Fruit fly (Drosophila melanogaster) whole organism, embryonic: Measurements from ENCODE around the gene ct.

Source experiments
- CG10979 ChIP-seq: fragments of 200-800 bp; sonication (Bioruptor generic); optimal IDR thresholded peaks from 2 replicates; lab custom pipeline; 2018; ENCODE audit warnings: missing biosample characterization, mild to moderate bottlenecking, missing genetic modification characterization, moderate library complexity
- CG11247 ChIP-seq: fragments of 200-800 bp; sonication (Bioruptor generic); IDR thresholded peaks from 2 replicates; pipeline ENCODE4 v1.3.6; 2022; ENCODE audit warnings: missing biosample characterization, missing genetic modification characterization
- CG12236 ChIP-seq: fragments of 200-800 bp; sonication (Bioruptor generic); optimal IDR thresholded peaks from 2 replicates; lab custom pipeline; 2016; ENCODE audit warnings: missing biosample characterization, missing genetic modification characterization
- CG12391 ChIP-seq: fragments of 200-800 bp; sonication (Bioruptor generic); optimal IDR thresholded peaks from 3 replicates; lab custom pipeline; 2018; ENCODE audit warnings: missing biosample characterization, mild to moderate bottlenecking, missing genetic modification characterization, moderate library complexity
- CG12659 ChIP-seq: fragments of 200-800 bp; sonication (Bioruptor generic); optimal IDR thresholded peaks from 3 replicates; lab custom pipeline; 2017; ENCODE audit warnings: mild to moderate bottlenecking, missing biosample characterization, missing genetic modification reagents, missing genetic modification characterization
- CG13624 ChIP-seq: fragments of 200-800 bp; sonication (Bioruptor generic); optimal IDR thresholded peaks from 2 replicates; lab custom pipeline; 2016; ENCODE audit warnings: missing biosample characterization, missing genetic modification characterization
- CG14860 ChIP-seq: fragments of 200-800 bp; sonication (Bioruptor generic); IDR thresholded peaks from 3 replicates; pipeline ENCODE4 v1.3.6; 2022; ENCODE audit warnings: missing biosample characterization, missing genetic modification characterization; ENCODE audit not compliant: partially characterized antibody
- CG1529 ChIP-seq: fragments of 200-800 bp; sonication (Bioruptor generic); optimal IDR thresholded peaks from 3 replicates; lab custom pipeline; 2018; ENCODE audit warnings: missing biosample characterization, missing genetic modification characterization
- CG2889 ChIP-seq: fragments of 200-800 bp; sonication (Bioruptor generic); IDR thresholded peaks from 3 replicates; pipeline ENCODE4 v1.3.6; 2022; ENCODE audit warnings: missing biosample characterization, missing genetic modification characterization
- CG31365 ChIP-seq: fragments of 200-800 bp; sonication (Bioruptor generic); optimal IDR thresholded peaks from 2 replicates; lab custom pipeline; 2018; ENCODE audit warnings: missing biosample characterization, mild to moderate bottlenecking, missing genetic modification characterization
- CG42726 ChIP-seq: fragments of 200-800 bp; sonication (Bioruptor generic); IDR thresholded peaks from 2 replicates; pipeline ENCODE4 v1.3.6; 2022; ENCODE audit warnings: missing biosample characterization, missing genetic modification characterization; ENCODE audit not compliant: partially characterized antibody
- CG4730 ChIP-seq: fragments of 200-800 bp; sonication (Bioruptor generic); IDR thresholded peaks from 2 replicates; pipeline ENCODE4 v1.3.6; 2022; ENCODE audit warnings: missing biosample characterization, missing genetic modification characterization
- CG5180 ChIP-seq: fragments of 200-800 bp; sonication (Bioruptor generic); optimal IDR thresholded peaks from 3 replicates; lab custom pipeline; 2017; ENCODE audit warnings: missing biosample characterization, missing genetic modification characterization, mild to moderate bottlenecking, moderate library complexity, missing genetic modification reagents
- CG7556 ChIP-seq: fragments of 200-800 bp; sonication (Bioruptor generic); optimal IDR thresholded peaks from 2 replicates; lab custom pipeline; 2017; ENCODE audit warnings: missing biosample characterization, mild to moderate bottlenecking, missing genetic modification characterization
- D19A ChIP-seq: fragments of 200-800 bp; optimal IDR thresholded peaks from 3 replicates; lab custom pipeline; 2019; ENCODE audit warnings: missing biosample characterization, mild to moderate bottlenecking, missing genetic modification characterization, moderate library complexity
- D19B ChIP-seq: fragments of 200-800 bp; sonication (Bioruptor generic); optimal IDR thresholded peaks from 2 replicates; lab custom pipeline; 2017; ENCODE audit warnings: missing biosample characterization, mild to moderate bottlenecking, missing genetic modification characterization
- ERR ChIP-seq: fragments of 200-800 bp; sonication (Bioruptor generic); optimal IDR thresholded peaks from 2 replicates; lab custom pipeline; 2016; ENCODE audit warnings: missing biosample characterization, missing genetic modification characterization
- Fer1 ChIP-seq: fragments of 200-800 bp; sonication (Bioruptor generic); optimal IDR thresholded peaks from 2 replicates; lab custom pipeline; 2017; ENCODE audit warnings: missing biosample characterization, mild to moderate bottlenecking, missing genetic modification characterization
- Fer3 ChIP-seq: fragments of 200-800 bp; sonication (Bioruptor generic); optimal IDR thresholded peaks from 2 replicates; lab custom pipeline; 2018; ENCODE audit warnings: missing biosample characterization, mild to moderate bottlenecking, missing genetic modification characterization, moderate library complexity
- HLH54F ChIP-seq: fragments of 200-800 bp; sonication (Bioruptor generic); optimal IDR thresholded peaks from 3 replicates; lab custom pipeline; 2016; ENCODE audit warnings: missing biosample characterization, missing genetic modification characterization
- HLHmδ ChIP-seq: fragments of 200-800 bp; sonication (Bioruptor generic); optimal IDR thresholded peaks from 2 replicates; lab custom pipeline; 2018; ENCODE audit warnings: missing biosample characterization, mild to moderate bottlenecking, missing genetic modification characterization, moderate library complexity
- HmgZ ChIP-seq: fragments of 200-800 bp; sonication (Bioruptor generic); optimal IDR thresholded peaks from 2 replicates; lab custom pipeline; 2018; ENCODE audit warnings: missing biosample characterization, mild to moderate bottlenecking, missing genetic modification characterization
- Hr51 ChIP-seq, 2 experiments: fragments of 200-800 bp; sonication (Bioruptor generic); optimal IDR thresholded peaks; 2 replicates in 1 of 2; 3 replicates in 1 of 2; lab custom pipeline; 2016 to 2018; ENCODE audit warnings: missing biosample characterization in 2 of 2, missing genetic modification characterization in 2 of 2, mild to moderate bottlenecking in 1 of 2, moderate library complexity in 1 of 2
- Lim3 ChIP-seq: fragments of 200-800 bp; sonication (Bioruptor generic); IDR thresholded peaks from 2 replicates; pipeline ENCODE4 v1.3.6; 2022; ENCODE audit warnings: missing biosample characterization, missing genetic modification characterization
- MBD-R2 ChIP-seq: fragments of 200-800 bp; sonication (Bioruptor generic); IDR thresholded peaks from 2 replicates; pipeline ENCODE4 v1.3.6; 2022; ENCODE audit warnings: missing biosample characterization, missing genetic modification characterization
- NC2α ChIP-seq: fragments of 200-800 bp; sonication (Bioruptor generic); optimal IDR thresholded peaks from 2 replicates; lab custom pipeline; 2016; ENCODE audit warnings: missing biosample characterization, missing genetic modification characterization
- NK7.1 ChIP-seq: fragments of 200-800 bp; sonication (Bioruptor generic); optimal IDR thresholded peaks from 3 replicates; lab custom pipeline; 2016; ENCODE audit warnings: missing biosample characterization, missing genetic modification characterization
- Neu2 ChIP-seq: fragments of 200-800 bp; sonication (Bioruptor generic); optimal IDR thresholded peaks from 3 replicates; lab custom pipeline; 2016; ENCODE audit warnings: missing biosample characterization, missing genetic modification characterization, borderline replicate concordance
- Nf-YC ChIP-seq: fragments of 200-800 bp; optimal IDR thresholded peaks from 3 replicates; lab custom pipeline; 2019; ENCODE audit warnings: missing biosample characterization, mild to moderate bottlenecking, missing genetic modification characterization, moderate library complexity
- TFAM ChIP-seq: fragments of 200-800 bp; sonication (Bioruptor generic); optimal IDR thresholded peaks from 2 replicates; lab custom pipeline; 2017; ENCODE audit warnings: missing biosample characterization, missing genetic modification characterization, inconsistent platforms
- ara ChIP-seq: fragments of 200-800 bp; sonication (Bioruptor generic); IDR thresholded peaks from 2 replicates; pipeline ENCODE4 v1.3.6; 2022; ENCODE audit warnings: missing biosample characterization, missing genetic modification characterization
- cato ChIP-seq: fragments of 200-800 bp; sonication (Bioruptor generic); optimal IDR thresholded peaks from 2 replicates; lab custom pipeline; 2016; ENCODE audit warnings: missing biosample characterization, missing genetic modification characterization, borderline replicate concordance
- chif ChIP-seq, 2 experiments: fragments of 200-800 bp; sonication (Bioruptor generic); optimal IDR thresholded peaks; 3 replicates each; lab custom pipeline; 2016; ENCODE audit warnings: missing biosample characterization in 2 of 2, missing genetic modification characterization in 2 of 2
- chinmo ChIP-seq: fragments of 200-800 bp; sonication (Bioruptor generic); IDR thresholded peaks from 4 replicates; pipeline ENCODE4 v1.3.6; 2022; ENCODE audit warnings: missing biosample characterization, missing genetic modification characterization; ENCODE audit not compliant: partially characterized antibody
- chm ChIP-seq: fragments of 200-800 bp; sonication (Bioruptor generic); IDR thresholded peaks from 2 replicates; pipeline ENCODE4 v1.3.6; 2022; ENCODE audit warnings: missing biosample characterization, missing genetic modification characterization
- ci ChIP-seq: fragments of 200-800 bp; sonication (Bioruptor generic); IDR thresholded peaks from 3 replicates; pipeline ENCODE4 v1.3.6; 2022; ENCODE audit warnings: missing biosample characterization, missing genetic modification characterization
- da ChIP-seq: fragments of 200-800 bp; sonication (Bioruptor generic); optimal IDR thresholded peaks from 2 replicates; lab custom pipeline; 2016; ENCODE audit warnings: missing biosample characterization, missing genetic modification characterization
- danr ChIP-seq: fragments of 200-800 bp; sonication (Bioruptor generic); IDR thresholded peaks from 2 replicates; pipeline ENCODE4 v1.3.6; 2022; ENCODE audit warnings: missing biosample characterization, missing genetic modification characterization
- hkb ChIP-seq, 2 experiments: fragments of 200-800 bp in 1 of 2; fragments of >200 bp in 1 of 2; sonication (Bioruptor generic) in 1 of 2; IDR thresholded peaks in 1 of 2; optimal IDR thresholded peaks in 1 of 2; 2 replicates each; pipeline versions ENCODE4 v1.3.6 to Lab custom; 2017 to 2022; ENCODE audit warnings: missing biosample characterization in 1 of 2, missing genetic modification characterization in 1 of 2
- inv ChIP-seq: fragments of 200-800 bp; sonication (Bioruptor generic); IDR thresholded peaks from 2 replicates; pipeline ENCODE4 v1.3.6; 2022; ENCODE audit warnings: missing biosample characterization, missing genetic modification characterization; ENCODE audit not compliant: partially characterized antibody
- klu ChIP-seq: fragments of 200-800 bp; sonication (Bioruptor generic); IDR thresholded peaks from 2 replicates; pipeline ENCODE4 v1.3.6; 2022; ENCODE audit warnings: missing biosample characterization, missing genetic modification characterization
- kni ChIP-seq: fragments of 200-800 bp; sonication (Bioruptor generic); optimal IDR thresholded peaks from 3 replicates; lab custom pipeline; 2017; ENCODE audit warnings: mild to moderate bottlenecking, missing biosample characterization, missing genetic modification reagents, missing genetic modification characterization
- lov ChIP-seq, 2 experiments: fragments of 200-800 bp in 1 of 2; fragments of >200 bp in 1 of 2; sonication (Bioruptor generic) in 1 of 2; IDR thresholded peaks in 1 of 2; optimal IDR thresholded peaks in 1 of 2; 2 replicates in 1 of 2; 3 replicates in 1 of 2; pipeline versions ENCODE4 v1.3.6 to Lab custom; 2017 to 2022; ENCODE audit warnings: missing biosample characterization in 1 of 2, missing genetic modification characterization in 1 of 2
- nom ChIP-seq: fragments of 200-800 bp; sonication (Bioruptor generic); optimal IDR thresholded peaks from 2 replicates; lab custom pipeline; 2017; ENCODE audit warnings: missing biosample characterization, missing genetic modification characterization, mild to moderate bottlenecking, moderate library complexity, missing genetic modification reagents
- oc ChIP-seq: fragments of 200-800 bp; sonication (Bioruptor generic); optimal IDR thresholded peaks from 2 replicates; lab custom pipeline; 2018; ENCODE audit warnings: missing biosample characterization, mild to moderate bottlenecking, missing genetic modification characterization, moderate library complexity
- pita ChIP-seq: fragments of 200-800 bp; sonication (Bioruptor generic); optimal IDR thresholded peaks from 2 replicates; lab custom pipeline; 2017; ENCODE audit warnings: missing biosample characterization, mild to moderate bottlenecking, missing genetic modification characterization
- shn ChIP-seq: fragments of 200-800 bp; sonication (Bioruptor generic); optimal IDR thresholded peaks from 3 replicates; lab custom pipeline; 2016; ENCODE audit warnings: missing biosample characterization, missing genetic modification characterization
- sima ChIP-seq: fragments of 200-800 bp; sonication (Bioruptor generic); optimal IDR thresholded peaks from 2 replicates; lab custom pipeline; 2016; ENCODE audit warnings: missing biosample characterization, missing genetic modification characterization
- vvl ChIP-seq: fragments of 200-800 bp; sonication (Bioruptor generic); IDR thresholded peaks from 2 replicates; pipeline ENCODE4 v1.3.6; 2022; ENCODE audit warnings: missing biosample characterization, missing genetic modification characterization
- z ChIP-seq: fragments of 200-800 bp; sonication (Bioruptor generic); IDR thresholded peaks from 3 replicates; pipeline ENCODE4 v1.3.6; 2022; ENCODE audit warnings: missing biosample characterization, missing genetic modification characterization

Gene ct

DNA sequence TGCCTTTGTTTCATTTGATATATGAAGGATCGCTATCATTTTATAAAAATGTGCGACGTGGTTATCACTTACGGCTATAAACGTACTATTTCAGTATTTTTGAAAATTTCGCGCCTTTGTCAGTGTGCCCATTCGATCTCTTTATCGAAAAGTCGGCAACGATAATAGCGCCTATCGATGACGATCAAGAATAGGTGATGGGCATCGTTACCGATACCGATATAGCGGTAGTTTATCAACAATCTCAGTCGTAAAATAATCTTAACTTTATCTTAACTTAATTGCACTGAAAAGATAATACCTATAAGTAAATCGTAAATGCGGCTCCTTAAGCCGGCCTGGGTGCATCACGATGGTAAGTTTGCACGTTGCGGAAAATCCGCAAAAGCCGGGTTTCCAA, 113.7 kb downstream of the ct start, which contains the start of gene Hira (continued):
- no peak for TF ChIP-seq oc
- no peak for TF ChIP-seq HLH54F (GFP tag; lab: Kevin White, UChicago)
- TF ChIP-seq klu (GFP tag; lab: Robert Waterston, UW), result no peak
- no peak for TF ChIP-seq kni (GFP tag; lab: Kevin White, UChicago)
- TF ChIP-seq CG12659, result peak; percentile 21
- TF ChIP-seq vvl (GFP tag; lab: Robert Waterston, UW), result no peak
- TF ChIP-seq D19B (GFP tag; lab: Kevin White, UChicago), result no peak
- TF ChIP-seq hkb (optimal IDR thresholded peaks at IDR 0.05; lab: Kevin White, UChicago), result no peak
- TF ChIP-seq hkb (GFP tag; IDR thresholded peaks at IDR 0.05; lab: Robert Waterston, UW), result no peak
- no peak for TF ChIP-seq CG1529
- peak; percentile 80 for TF ChIP-seq MBD-R2
- TF ChIP-seq CG5180, result no peak
- no peak for TF ChIP-seq ara (GFP tag; lab: Robert Waterston, UW)
- no peak for TF ChIP-seq Lim3 (GFP tag; lab: Robert Waterston, UW)
- TF ChIP-seq ERR (GFP tag; lab: Kevin White, UChicago), result no peak
- TF ChIP-seq cato (GFP tag; lab: Kevin White, UChicago), result no peak
- no peak for TF ChIP-seq nom (GFP tag; lab: Kevin White, UChicago)
- no peak for TF ChIP-seq HLHmδ (GFP tag; lab: Kevin White, UChicago)
- no peak for TF ChIP-seq CG7556 (GFP tag; lab: Kevin White, UChicago)
- no peak for TF ChIP-seq CG2889 (GFP tag; lab: Robert Waterston, UW)
- peak; percentile 70 for TF ChIP-seq inv
- peak; percentile 27 for TF ChIP-seq Nf-YC (tag; lab: Kevin White, UChicago)
- no peak for TF ChIP-seq z (GFP tag; lab: Robert Waterston, UW)
- TF ChIP-seq D19A (tag; lab: Kevin White, UChicago), result no peak
- no peak for TF ChIP-seq Neu2
- no peak for TF ChIP-seq shn
- no peak for TF ChIP-seq NC2α (GFP tag; lab: Kevin White, UChicago)
- no peak for TF ChIP-seq chif (GFP tag; optimal IDR thresholded peaks at IDR 0.05; lab: Kevin White, UChicago)
- peak; percentile 57 for TF ChIP-seq HmgZ (tag; lab: Kevin White, UChicago)
- TF ChIP-seq CG11247 (GFP tag; lab: Robert Waterston, UW), result no peak
- TF ChIP-seq ci, result no peak
- TF ChIP-seq CG10979 (tag; lab: Kevin White, UChicago), result no peak
- no peak for TF ChIP-seq NK7.1 (GFP tag; lab: Kevin White, UChicago)
- TF ChIP-seq Hr51 (GFP tag; optimal IDR thresholded peaks at IDR 0.05; lab: Kevin White, UChicago), result no peak
- peak; percentile 14 for TF ChIP-seq CG13624 (GFP tag; lab: Kevin White, UChicago)
- no peak for TF ChIP-seq TFAM
- no peak for TF ChIP-seq da (GFP tag; lab: Kevin White, UChicago)
- TF ChIP-seq lov (optimal IDR thresholded peaks at IDR 0.05; lab: Kevin White, UChicago), result no peak
- TF ChIP-seq lov (GFP tag; IDR thresholded peaks at IDR 0.05; lab: Robert Waterston, UW), result no peak
- no peak for TF ChIP-seq CG31365
- TF ChIP-seq sima (GFP tag; lab: Kevin White, UChicago), result no peak
- no peak for TF ChIP-seq pita (GFP tag; lab: Kevin White, UChicago)
- TF ChIP-seq CG14860 (GFP tag; lab: Robert Waterston, UW), result peak; percentile 90
- no peak for TF ChIP-seq chm (GFP tag; lab: Robert Waterston, UW)
- TF ChIP-seq CG42726 (GFP tag; lab: Robert Waterston, UW), result no peak
- no peak for TF ChIP-seq Fer3 (tag; lab: Kevin White, UChicago)
- peak; percentile 9 for TF ChIP-seq Fer1 (GFP tag; lab: Kevin White, UChicago)
- no peak for TF ChIP-seq CG12236 (GFP tag; lab: Kevin White, UChicago)
- TF ChIP-seq chinmo (GFP tag; lab: Robert Waterston, UW), result peak; percentile 96
- TF ChIP-seq CG4730 (GFP tag; lab: Robert Waterston, UW), result no peak
- TF ChIP-seq danr (GFP tag; lab: Robert Waterston, UW), result no peak
- peak; percentile 25 for TF ChIP-seq CG12391
